Worm (Caenorhabditis elegans): ENCODE data around the gene R07C3.13.

DNA sequence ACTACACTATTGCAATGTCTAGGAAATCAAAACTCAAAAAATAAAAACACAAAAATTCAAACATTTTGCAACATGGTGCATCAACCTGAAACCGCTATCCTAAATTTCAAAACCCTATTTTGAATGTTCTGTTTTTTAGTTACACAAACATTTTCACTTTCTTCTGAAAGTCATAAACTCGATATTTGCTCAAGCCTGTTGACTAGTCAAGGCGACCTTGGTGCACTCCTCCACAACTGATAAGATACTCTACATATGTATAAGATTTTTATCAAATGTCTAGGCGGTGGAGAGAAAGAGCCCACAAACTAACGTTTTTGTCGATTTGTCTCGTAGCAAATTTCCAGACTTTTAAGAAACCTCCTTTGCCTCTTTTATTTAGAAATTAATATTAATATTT lies 39.2 kb downstream of the R07C3.13 start, which contains the start of gene T07D3.4:
- no peak for TF ChIP-seq ztf-23 (GFP tag; IDR thresholded peaks at IDR 0.05)
- TF ChIP-seq cog-1 (tag; optimal IDR thresholded peaks at IDR 0.05), result no peak
- no peak for TF ChIP-seq flt-1 (GFP tag; IDR thresholded peaks at IDR 0.05)
- TF ChIP-seq ztf-29 (GFP tag; IDR thresholded peaks at IDR 0.05), result no peak
- no peak for TF ChIP-seq med-1 (GFP tag; optimal IDR thresholded peaks at IDR 0.05; ENCODE audit: insufficient read depth)

Measured in whole organism, midembryonic.